Worm (Caenorhabditis elegans) whole organism, midembryonic: ENCODE results near the gene M05D6.1.

ENCODE experiments used
- flt-1 ChIP-seq: fragments of 200-800 bp; sonication (Bioruptor generic); IDR thresholded peaks from 2 replicates; pipeline ENCODE4 v1.3.6; 2022; ENCODE audit warnings: missing genetic modification characterization, missing compliant biosample characterization
- klf-2 ChIP-seq: fragments of 200-800 bp; sonication (Bioruptor generic); conservative IDR thresholded peaks from 2 replicates; pipeline ENCODE4 v1.3.6; 2022; ENCODE audit warnings: missing genetic modification reagents, missing genetic modification characterization, missing compliant biosample characterization
- ref-1 ChIP-seq: fragments of 200-800 bp; sonication (Bioruptor generic); conservative IDR thresholded peaks from 2 replicates; pipeline ENCODE4 v1.3.6; 2022; ENCODE audit warnings: missing genetic modification reagents, missing genetic modification characterization, missing compliant biosample characterization
- tab-1 ChIP-seq: fragments of 200-800 bp; sonication (Bioruptor generic); IDR thresholded peaks from 2 replicates; pipeline ENCODE4 v1.3.6; 2022; ENCODE audit warnings: missing genetic modification characterization, missing compliant biosample characterization
- ztf-23 ChIP-seq: fragments of 200-800 bp; sonication (Bioruptor generic); IDR thresholded peaks from 2 replicates; pipeline ENCODE4 v1.3.6; 2022; ENCODE audit warnings: missing genetic modification reagents, missing genetic modification characterization, missing compliant biosample characterization

ce11 chrII:8438791-8439287, 36.4 kb downstream of the M05D6.1 start, which contains the start of gene lips-10:
- TF ChIP-seq tab-1 (GFP tag; lab: Robert Waterston, UW) = no peak
- no peak for TF ChIP-seq ztf-23 (GFP tag; lab: Robert Waterston, UW)
- no peak for TF ChIP-seq klf-2 (GFP tag; lab: Robert Waterston, UW)
- no peak for TF ChIP-seq ref-1
- no peak for TF ChIP-seq flt-1 (GFP tag; lab: Robert Waterston, UW)
